Worm (Caenorhabditis elegans): ENCODE results near the gene gbb-1.

ce11 chrX:2966252-2966651 is 8.5 kb downstream of the gbb-1 start:
- TF ChIP-seq pha-4 (tag; optimal IDR thresholded peaks at IDR 0.05) (no peak), C17E4.6 (GFP tag; IDR thresholded peaks at IDR 0.05) (no peak), hlh-12 (tag; optimal IDR thresholded peaks at IDR 0.05) (no peak), akir-1 (GFP tag; optimal IDR thresholded peaks at IDR 0.05) (no peak), nhr-90 (tag; optimal IDR thresholded peaks at IDR 0.05) (no peak), unc-62 (GFP tag; optimal IDR thresholded peaks at IDR 0.05) (no peak)
